Worm (Caenorhabditis elegans): ENCODE data around the gene Y32H12A.1.

Y32H12A.1 gene

DNA sequence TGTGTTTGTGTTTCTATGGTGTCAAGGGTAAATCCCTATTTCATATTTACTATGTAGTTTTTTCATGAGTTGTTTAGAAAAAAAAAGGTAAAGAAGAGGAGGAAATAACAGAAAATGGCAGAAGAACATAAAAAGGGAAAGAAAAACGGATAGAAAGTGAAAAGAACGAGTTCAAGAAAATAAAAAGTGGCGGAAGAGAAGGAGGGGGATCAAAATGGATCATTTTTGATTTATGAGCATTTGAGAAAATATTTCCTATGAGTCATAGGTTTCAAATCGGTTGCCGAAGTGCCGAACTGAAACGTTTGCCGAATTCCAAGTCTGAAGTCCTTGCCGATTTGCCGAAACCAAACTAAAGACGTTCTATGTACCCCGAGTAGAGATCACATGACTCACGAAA lies 23.2 kb upstream of the Y32H12A.1 start:
- TF ChIP-seq php-3 (GFP tag; IDR thresholded peaks at IDR 0.05) (no peak), aha-1 (tag) (no peak), tra-1 (GFP tag; IDR thresholded peaks at IDR 0.05) (no peak), jun-1 (tag; optimal IDR thresholded peaks at IDR 0.05) (no peak), pqm-1 (tag; optimal IDR thresholded peaks at IDR 0.05) (no peak), snpc-4 (tag; optimal IDR thresholded peaks at IDR 0.05) (no peak), ceh-28 (tag; optimal IDR thresholded peaks at IDR 0.05) (no peak), mdl-1 (tag; optimal IDR thresholded peaks at IDR 0.05) (no peak), ceh-44 (GFP tag; IDR thresholded peaks at IDR 0.05) (no peak), nhr-102 (tag; optimal IDR thresholded peaks at IDR 0.05) (no peak), fos-1 (tag; optimal IDR thresholded peaks at IDR 0.05) (no peak), lin-15B (tag; optimal IDR thresholded peaks at IDR 0.05) (no peak), arid-1 (GFP tag; conservative IDR thresholded peaks at IDR 0.05) (no peak), daf-8 (GFP tag; IDR thresholded peaks at IDR 0.05) (no peak), vab-7 (GFP tag; IDR thresholded peaks at IDR 0.05) (no peak), lin-38 (GFP tag; IDR thresholded peaks at IDR 0.05) (no peak)

DNA sequence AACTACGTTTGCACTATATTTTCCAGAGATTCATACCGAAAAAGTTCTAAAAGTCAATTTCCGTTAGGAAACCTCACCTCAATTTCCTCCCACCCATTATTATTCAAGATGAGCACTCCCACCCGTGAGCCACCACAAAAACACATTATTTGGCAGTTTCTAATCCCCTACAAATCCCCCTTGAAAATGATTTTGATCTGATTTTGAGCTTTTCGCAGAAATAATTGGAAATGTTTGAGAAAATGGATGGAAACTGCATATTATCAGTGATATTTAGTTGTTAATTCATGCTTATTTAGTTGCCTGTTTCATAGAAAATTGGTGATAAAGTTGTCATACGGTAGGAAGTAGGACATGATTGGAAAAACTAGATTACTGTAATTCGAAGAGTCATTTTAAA lies 21.5 kb upstream of the Y32H12A.1 start:
- TF ChIP-seq nhr-25 (tag; optimal IDR thresholded peaks at IDR 0.05; ENCODE audit: borderline replicate concordance, insufficient read depth) (no peak), lin-13 (GFP tag; optimal IDR thresholded peaks at IDR 0.05) (no peak), unc-62 (GFP tag; optimal IDR thresholded peaks at IDR 0.05 in 1 of 2) (peak in 1 of 2 experiments; percentile 86), unc-62 (tag; optimal IDR thresholded peaks at IDR 0.05) (no peak), fkh-10 (GFP tag; optimal IDR thresholded peaks at IDR 0.05) (no peak), snpc-1.2 (GFP tag; IDR thresholded peaks at IDR 0.05) (no peak)

- TF ChIP-seq aha-1 (tag) (peak; percentile 23), tag-97 (GFP tag; IDR thresholded peaks at IDR 0.05) (no peak), nhr-11 (tag; optimal IDR thresholded peaks at IDR 0.05) (no peak), F37D6.2 (tag; optimal IDR thresholded peaks at IDR 0.05) (no peak), fkh-10 (GFP tag; optimal IDR thresholded peaks at IDR 0.05) (no peak), daf-16 (GFP tag; optimal IDR thresholded peaks at IDR 0.05) (no peak), daf-16 (tag; optimal IDR thresholded peaks at IDR 0.05) (no peak)
These were observed 20.6 kb upstream of the Y32H12A.1 start, which contains the start of gene ZK121.2 for ce11 chrIII:5341382-5341781. Gene ZK121.2 (plus strand): TSS chrIII:5341682.

- TF ChIP-seq aha-1 (tag) (peak; percentile 90), nhr-25 (tag; optimal IDR thresholded peaks at IDR 0.05; ENCODE audit: borderline replicate concordance, insufficient read depth) (no peak)
These were observed 18.5 kb upstream of the Y32H12A.1 start for ce11 chrIII:5343555-5343954.

ce11 chrIII:5344561-5344960 lies 17.4 kb upstream of the Y32H12A.1 start:
- TF ChIP-seq D1046.2 (GFP tag; IDR thresholded peaks at IDR 0.05), result no peak
- TF ChIP-seq nhr-111 (GFP tag; optimal IDR thresholded peaks at IDR 0.05), result no peak
- no peak for TF ChIP-seq hlh-11 (tag; optimal IDR thresholded peaks at IDR 0.05)
- no peak for TF ChIP-seq nhr-25 (tag; optimal IDR thresholded peaks at IDR 0.05; ENCODE audit: borderline replicate concordance, insufficient read depth)
- TF ChIP-seq unc-62 (GFP tag; optimal IDR thresholded peaks at IDR 0.05 in 1 of 2), result no peak
- no peak for TF ChIP-seq unc-62 (tag; optimal IDR thresholded peaks at IDR 0.05)
- no peak for TF ChIP-seq mdt-29 (GFP tag; IDR thresholded peaks at IDR 0.05)
- TF ChIP-seq daf-16 (GFP tag; optimal IDR thresholded peaks at IDR 0.05), result no peak
- no peak for TF ChIP-seq daf-16 (tag; optimal IDR thresholded peaks at IDR 0.05)
- TF ChIP-seq nhr-41 (GFP tag; IDR thresholded peaks at IDR 0.05), result no peak
- TF ChIP-seq snpc-4 (tag; optimal IDR thresholded peaks at IDR 0.05), result no peak
- TF ChIP-seq dmd-8 (GFP tag; IDR thresholded peaks at IDR 0.05), result no peak
- TF ChIP-seq nhr-28 (tag; optimal IDR thresholded peaks at IDR 0.05), result no peak

Data from whole organism, L4 larva.